Worm (Caenorhabditis elegans) whole organism, L4/young adult: ENCODE data around the gene F10A3.4.

Experiments
- W03F9.2 ChIP-seq: fragments of 150-350 bp; optimal IDR thresholded peaks from 2 replicates; lab custom pipeline; 2014; ENCODE audit warnings: missing biosample characterization, missing genetic modification characterization
- dao-5 ChIP-seq: sonication (generic microtip); optimal IDR thresholded peaks from 2 replicates; lab custom pipeline; 2016; ENCODE audit warnings: missing genotype, missing genetic modification characterization, moderate library complexity, missing compliant biosample characterization
- him-1 ChIP-seq: sonication (generic microtip); optimal IDR thresholded peaks from 2 replicates; lab custom pipeline; 2016; ENCODE audit warnings: missing genotype, missing genetic modification reagents, missing genetic modification characterization, missing compliant biosample characterization

- no peak for TF ChIP-seq W03F9.2 (tag; lab: Kevin White, UChicago)
- no peak for TF ChIP-seq dao-5 (tag; lab: Kevin White, UChicago)
- TF ChIP-seq him-1 (tag; lab: Kevin White, UChicago): no peak
Measured at ce11 chrV:16120922-16121321, 28.0 kb upstream of the F10A3.4 start, which contains the start of gene skr-3.
